Worm (Caenorhabditis elegans): ENCODE results near the gene plk-1.
A peak's percentile ranks its signal among the peaks of the same experiment; 100 is the strongest.

Gene plk-1

ce11 chrIII:8100960-8101359 is at the start of gene plk-1:
Gene plk-1, plus strand, starts transcription at chrIII:8101348.
- TF ChIP-seq nhr-2 (tag; optimal IDR thresholded peaks at IDR 0.05) (no peak), ztf-11 (tag; optimal IDR thresholded peaks at IDR 0.05) (no peak), mep-1 (tag; optimal IDR thresholded peaks at IDR 0.05) (peak; percentile 26), sem-2 (GFP tag; optimal IDR thresholded peaks at IDR 0.05) (no peak), ceh-39 (tag; optimal IDR thresholded peaks at IDR 0.05) (peak; percentile 32), blmp-1 (tag; optimal IDR thresholded peaks at IDR 0.05) (no peak), ceh-83 (GFP tag; optimal IDR thresholded peaks at IDR 0.05) (no peak), pha-4 (tag; optimal IDR thresholded peaks at IDR 0.05) (peak; percentile 13), lsy-2 (tag; optimal IDR thresholded peaks at IDR 0.05) (peak; percentile 62)

DNA sequence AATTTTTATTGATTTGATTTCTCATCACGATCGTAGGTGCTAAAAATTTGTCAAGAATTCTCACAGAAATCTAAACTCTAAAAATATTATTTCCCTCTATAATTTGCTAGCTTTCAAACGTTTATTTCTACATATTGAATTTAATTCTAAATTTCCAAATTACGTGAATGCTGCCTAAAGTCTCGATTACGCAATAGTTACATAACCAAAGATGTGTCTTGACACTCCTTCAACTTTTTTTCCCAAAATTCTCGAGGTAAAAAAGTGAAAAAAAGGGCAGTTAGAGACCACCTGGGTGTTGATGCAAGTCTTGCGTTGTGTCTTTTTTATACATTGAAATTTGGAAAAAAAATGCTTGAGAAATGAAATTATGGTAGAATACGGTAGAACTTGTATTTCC is 49.3 kb upstream of the plk-1 start:
- no peak for TF ChIP-seq ham-2 (GFP tag; optimal IDR thresholded peaks at IDR 0.05)
- no peak for TF ChIP-seq ceh-83 (GFP tag; optimal IDR thresholded peaks at IDR 0.05)
- TF ChIP-seq zip-8 (tag; optimal IDR thresholded peaks at IDR 0.05), result peak; percentile 98
- TF ChIP-seq sem-2 (GFP tag; optimal IDR thresholded peaks at IDR 0.05), result no peak

DNA sequence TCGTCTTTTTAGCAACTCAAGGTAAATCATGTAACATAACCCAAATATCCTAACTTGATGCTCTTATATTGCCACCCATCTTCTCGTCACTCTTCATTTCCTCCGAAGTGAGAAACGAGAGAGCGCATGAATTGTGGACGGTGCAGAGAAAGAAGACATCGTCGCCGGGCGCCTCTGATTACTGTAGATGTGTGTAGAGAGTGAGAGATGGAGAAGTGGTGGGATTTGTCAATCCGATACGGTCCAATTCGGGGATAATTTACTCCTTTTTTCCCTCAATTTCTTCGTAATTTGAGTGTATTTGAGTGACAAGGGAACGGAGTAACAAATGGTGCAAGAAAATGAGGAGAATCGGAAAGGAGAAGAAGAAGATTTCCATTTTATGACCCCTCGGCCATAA is 40.0 kb upstream of the plk-1 start:
- TF ChIP-seq nhr-2 (tag; optimal IDR thresholded peaks at IDR 0.05), result no peak

ce11 chrIII:8063659-8064058 is 37.5 kb upstream of the plk-1 start:
- TF ChIP-seq ceh-43 (GFP tag; optimal IDR thresholded peaks at IDR 0.05) (no peak), lsy-2 (tag; optimal IDR thresholded peaks at IDR 0.05) (peak; percentile 5), cnd-1 (tag; optimal IDR thresholded peaks at IDR 0.05) (no peak), ham-2 (GFP tag; optimal IDR thresholded peaks at IDR 0.05) (peak; percentile 69), blmp-1 (tag; optimal IDR thresholded peaks at IDR 0.05) (no peak)

- no peak for TF ChIP-seq ztf-11 (tag; optimal IDR thresholded peaks at IDR 0.05)
- peak; percentile 66 for TF ChIP-seq lsy-2 (tag; optimal IDR thresholded peaks at IDR 0.05)
- TF ChIP-seq nhr-2 (tag; optimal IDR thresholded peaks at IDR 0.05), result no peak
Measured at ce11 chrIII:8065101-8065500, 36.0 kb upstream of the plk-1 start.

- TF ChIP-seq cnd-1 (tag; optimal IDR thresholded peaks at IDR 0.05), result no peak
- TF ChIP-seq ztf-11 (tag; optimal IDR thresholded peaks at IDR 0.05), result no peak
- TF ChIP-seq ceh-43 (GFP tag; optimal IDR thresholded peaks at IDR 0.05), result no peak
- no peak for TF ChIP-seq zip-8 (tag; optimal IDR thresholded peaks at IDR 0.05)
Measured at ce11 chrIII:8066989-8067388, 34.2 kb upstream of the plk-1 start, which contains the start of gene pros-1. Gene pros-1, plus strand, starts transcription at chrIII:8067289.

DNA sequence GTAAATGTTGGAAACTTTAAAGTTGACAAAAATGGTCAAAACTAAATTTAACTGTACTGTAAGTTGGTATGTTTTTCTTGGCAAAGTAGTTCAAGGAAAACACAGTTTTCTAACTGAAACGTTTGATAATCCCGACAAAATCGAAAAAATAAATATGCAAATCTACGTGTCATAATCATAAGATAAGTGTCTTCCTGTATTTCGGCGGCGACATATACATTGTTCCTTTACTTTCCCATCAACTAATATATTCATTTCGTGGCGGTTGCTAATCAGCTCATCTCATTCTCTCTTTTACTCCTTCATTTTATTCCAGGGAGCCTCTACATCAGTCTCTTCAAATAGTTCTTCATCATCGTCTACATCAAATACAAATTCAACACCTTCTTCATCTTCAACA is 33.4 kb upstream of the plk-1 start:
- no peak for TF ChIP-seq drap-1 (GFP tag; optimal IDR thresholded peaks at IDR 0.05)
- TF ChIP-seq cnd-1 (tag; optimal IDR thresholded peaks at IDR 0.05), result no peak
- TF ChIP-seq nhr-28 (tag; optimal IDR thresholded peaks at IDR 0.05), result no peak
- TF ChIP-seq sem-2 (GFP tag; optimal IDR thresholded peaks at IDR 0.05), result no peak
- TF ChIP-seq elt-3 (tag; optimal IDR thresholded peaks at IDR 0.05), result no peak
- TF ChIP-seq nhr-12 (tag; optimal IDR thresholded peaks at IDR 0.05), result no peak

DNA sequence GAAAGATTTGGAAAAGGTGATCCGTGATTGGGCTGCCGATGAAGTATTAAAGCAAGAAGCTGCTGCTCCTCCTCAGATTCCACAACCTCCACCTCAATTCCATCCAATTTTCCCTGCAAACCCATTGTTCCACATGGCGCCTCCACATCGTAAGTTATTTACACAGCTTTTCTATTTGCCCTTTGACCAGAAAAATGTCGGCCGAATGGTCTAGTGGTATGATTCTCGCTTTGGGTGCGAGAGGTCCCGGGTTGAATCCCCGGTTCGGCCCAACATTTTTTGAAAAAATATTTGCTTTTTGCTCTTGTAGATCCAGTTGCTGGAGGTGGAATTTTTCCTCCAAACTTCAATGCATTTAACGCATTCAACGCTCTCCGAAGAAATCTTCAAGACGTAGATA is 31.9 kb upstream of the plk-1 start:
- TF ChIP-seq sptf-1 (tag; optimal IDR thresholded peaks at IDR 0.05) (peak; percentile 34), nhr-12 (tag; optimal IDR thresholded peaks at IDR 0.05) (no peak), cnd-1 (tag; optimal IDR thresholded peaks at IDR 0.05) (peak; percentile 16), M03D4.4 (tag; optimal IDR thresholded peaks at IDR 0.05) (peak; percentile 36), mls-2 (tag; optimal IDR thresholded peaks at IDR 0.05) (peak; percentile 2)

- no peak for TF ChIP-seq ceh-43 (GFP tag; optimal IDR thresholded peaks at IDR 0.05)
- no peak for TF ChIP-seq nhr-2 (tag; optimal IDR thresholded peaks at IDR 0.05)
Measured at ce11 chrIII:8077180-8077579, 24.0 kb upstream of the plk-1 start.

DNA sequence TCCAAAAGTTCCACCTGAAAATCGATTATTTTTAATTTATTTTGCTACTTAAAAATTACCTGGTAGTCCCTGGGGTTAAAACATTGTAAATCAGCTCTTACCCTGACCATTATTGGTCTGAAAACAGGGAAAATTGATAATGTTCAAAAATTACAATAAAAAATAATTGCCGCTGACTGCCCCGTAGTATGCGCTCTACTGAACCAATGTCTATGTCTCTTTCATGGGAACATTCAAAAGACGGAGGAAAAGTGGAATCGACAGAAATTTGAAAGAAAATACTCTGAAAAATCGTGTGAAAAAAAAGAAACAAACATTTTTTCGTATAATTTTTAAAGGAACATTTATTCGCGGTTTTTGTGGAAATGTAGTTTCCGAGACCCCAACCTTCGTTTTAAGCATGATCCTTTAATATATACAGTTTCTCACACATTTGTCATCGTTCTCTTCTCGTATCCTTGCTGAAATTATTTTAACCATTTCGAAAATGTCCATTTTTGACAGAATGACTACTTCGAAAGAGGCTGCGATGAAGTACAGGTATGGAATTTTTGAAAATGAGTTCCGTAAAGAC is 20.9 kb upstream of the plk-1 start, which contains the start of the genes dcr-1 and apc-2:
dcr-1 (minus strand) TSS at position 117 of the 574 bp plus-strand sequence.
apc-2 (plus strand) TSS at position 465 of the 574 bp plus-strand sequence.
- TF ChIP-seq blmp-1 (tag; optimal IDR thresholded peaks at IDR 0.05) (no peak), unc-39 (tag; optimal IDR thresholded peaks at IDR 0.05) (no peak), lin-13 (tag; optimal IDR thresholded peaks at IDR 0.05) (no peak), cnd-1 (tag; optimal IDR thresholded peaks at IDR 0.05) (no peak), unc-120 (tag; optimal IDR thresholded peaks at IDR 0.05; ENCODE audit: poor library complexity, severe bottlenecking) (no peak), pha-4 (tag; optimal IDR thresholded peaks at IDR 0.05) (no peak), nhr-28 (tag; optimal IDR thresholded peaks at IDR 0.05) (no peak)
